Fruit fly (Drosophila melanogaster) whole organism, adult: ENCODE measurements around the gene CecB.

ENCODE experiments used
- CG14711 ChIP-seq: fragments of 200-800 bp; sonication (Bioruptor generic); optimal IDR thresholded peaks from 2 replicates; lab custom pipeline; 2018; ENCODE audit warnings: missing biosample characterization, mild to moderate bottlenecking, missing genetic modification characterization, moderate library complexity
- CG33017 ChIP-seq: fragments of 200-800 bp; sonication (Bioruptor generic); optimal IDR thresholded peaks from 2 replicates; lab custom pipeline; 2018; ENCODE audit warnings: missing biosample characterization, mild to moderate bottlenecking, missing genetic modification characterization, moderate library complexity
- CG5204 ChIP-seq: fragments of 200-800 bp; sonication (Bioruptor generic); optimal IDR thresholded peaks from 2 replicates; lab custom pipeline; 2016; ENCODE audit warnings: missing biosample characterization, missing genetic modification characterization
- CG7045 ChIP-seq: fragments of 200-800 bp; sonication (Bioruptor generic); optimal IDR thresholded peaks from 2 replicates; lab custom pipeline; 2017; ENCODE audit warnings: missing biosample characterization, mild to moderate bottlenecking, missing genetic modification characterization
- Crg-1 ChIP-seq: fragments of 200-800 bp; sonication (Bioruptor generic); optimal IDR thresholded peaks from 2 replicates; lab custom pipeline; 2016; ENCODE audit warnings: missing biosample characterization, missing genetic modification characterization
- Hr96 ChIP-seq: fragments of 200-800 bp; sonication (Bioruptor generic); optimal IDR thresholded peaks from 2 replicates; lab custom pipeline; 2016; ENCODE audit warnings: missing biosample characterization, missing genetic modification characterization
- Mnt ChIP-seq: fragments of 200-800 bp; sonication (Bioruptor generic); optimal IDR thresholded peaks from 2 replicates; lab custom pipeline; 2016; ENCODE audit warnings: missing biosample characterization, mild to moderate bottlenecking, missing genetic modification characterization
- bab1 ChIP-seq: fragments of 200-800 bp; sonication (Bioruptor generic); optimal IDR thresholded peaks from 3 replicates; lab custom pipeline; 2019; ENCODE audit warnings: missing biosample characterization, mild to moderate bottlenecking, missing genetic modification characterization, moderate library complexity
- kay ChIP-seq: fragments of 200-800 bp; sonication (Bioruptor generic); peaks from one replicate; lab custom pipeline; 2016; ENCODE audit warnings: missing biosample characterization, missing genetic modification characterization, borderline replicate concordance
- pad ChIP-seq: fragments of 200-800 bp; sonication (Bioruptor generic); optimal IDR thresholded peaks from 3 replicates; lab custom pipeline; 2017; ENCODE audit warnings: missing biosample characterization, missing genetic modification characterization, mild to moderate bottlenecking, moderate library complexity, missing genetic modification reagents
- toe ChIP-seq: fragments of 200-800 bp; sonication (Bioruptor generic); optimal IDR thresholded peaks from 2 replicates; lab custom pipeline; 2016; ENCODE audit warnings: missing biosample characterization, missing genetic modification characterization

DNA sequence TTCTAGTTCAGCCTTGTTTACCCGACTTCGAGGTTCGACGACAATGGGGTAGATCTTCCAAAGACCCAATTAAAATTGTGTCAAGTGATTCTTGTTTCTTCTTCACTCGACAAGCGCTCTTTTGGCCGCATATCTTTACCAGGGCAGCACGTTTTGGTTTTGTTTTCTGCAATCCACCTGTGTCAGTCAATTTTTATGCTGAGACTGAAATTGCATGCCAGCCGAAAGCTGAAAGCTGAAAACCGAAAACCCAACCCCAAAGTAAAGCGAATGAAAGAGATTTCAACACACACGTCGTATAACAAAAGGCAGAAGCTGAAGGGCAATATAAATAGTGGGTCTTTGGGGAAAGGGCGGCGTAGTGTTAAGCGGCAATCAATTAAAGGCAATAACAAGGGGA lies 24.2 kb downstream of the CecB start:
- no peak for TF ChIP-seq Mnt
- no peak for TF ChIP-seq CG5204 (GFP tag; lab: Kevin White, UChicago)
- no peak for TF ChIP-seq pad (GFP tag; lab: Kevin White, UChicago)
- TF ChIP-seq CG33017 (tag; lab: Kevin White, UChicago): no peak
- no peak for TF ChIP-seq CG14711 (tag; lab: Kevin White, UChicago)
- TF ChIP-seq Crg-1 (GFP tag; lab: Kevin White, UChicago): no peak
- no peak for TF ChIP-seq bab1 (GFP tag; lab: Kevin White, UChicago)
- no peak for TF ChIP-seq toe (GFP tag; lab: Kevin White, UChicago)
- TF ChIP-seq CG7045: no peak
- TF ChIP-seq kay: no peak
- no peak for TF ChIP-seq Hr96 (GFP tag; lab: Kevin White, UChicago)
